Fruit fly (Drosophila melanogaster) whole organism, embryonic: Measurements from ENCODE around the gene CG15865.

Experiments
- Aef1 ChIP-seq: fragments of 200-800 bp; sonication (Bioruptor generic); IDR thresholded peaks from 3 replicates; pipeline ENCODE4 v1.3.6; 2022; ENCODE audit warnings: missing biosample characterization, missing genetic modification characterization
- CG11560 ChIP-seq: fragments of 200-800 bp; sonication (Bioruptor generic); IDR thresholded peaks from 3 replicates; pipeline ENCODE4 v1.3.6; 2022; ENCODE audit warnings: missing biosample characterization, missing genetic modification characterization
- CG12104 ChIP-seq: fragments of 200-800 bp; sonication (Bioruptor generic); optimal IDR thresholded peaks from 3 replicates; lab custom pipeline; 2016; ENCODE audit warnings: missing biosample characterization, missing genetic modification characterization
- CG12659 ChIP-seq: fragments of 200-800 bp; sonication (Bioruptor generic); optimal IDR thresholded peaks from 3 replicates; lab custom pipeline; 2017; ENCODE audit warnings: mild to moderate bottlenecking, missing biosample characterization, missing genetic modification reagents, missing genetic modification characterization
- CG14441 ChIP-seq: fragments of 200-800 bp; sonication (Bioruptor generic); IDR thresholded peaks from 2 replicates; pipeline ENCODE4 v1.3.6; 2022; ENCODE audit warnings: missing biosample characterization, missing genetic modification characterization
- CG14860 ChIP-seq: fragments of 200-800 bp; sonication (Bioruptor generic); IDR thresholded peaks from 3 replicates; pipeline ENCODE4 v1.3.6; 2022; ENCODE audit warnings: missing biosample characterization, missing genetic modification characterization; ENCODE audit not compliant: partially characterized antibody
- CG1603 ChIP-seq: fragments of 200-800 bp; sonication (Bioruptor generic); optimal IDR thresholded peaks from 2 replicates; lab custom pipeline; 2019; ENCODE audit warnings: missing biosample characterization, mild to moderate bottlenecking, missing genetic modification characterization, moderate library complexity
- CG16815 ChIP-seq: fragments of 200-800 bp; sonication (Bioruptor generic); optimal IDR thresholded peaks from 3 replicates; lab custom pipeline; 2017; ENCODE audit warnings: missing biosample characterization, mild to moderate bottlenecking, missing genetic modification characterization
- CG17912 ChIP-seq: fragments of 200-800 bp; sonication (Bioruptor generic); optimal IDR thresholded peaks from 2 replicates; lab custom pipeline; 2018; ENCODE audit warnings: missing biosample characterization, mild to moderate bottlenecking, missing genetic modification characterization
- CG2129 ChIP-seq: fragments of 200-800 bp; sonication (Bioruptor generic); IDR thresholded peaks from 2 replicates; pipeline ENCODE4 v1.3.6; 2022; ENCODE audit warnings: missing biosample characterization, missing genetic modification characterization; ENCODE audit not compliant: partially characterized antibody
- CG30020 ChIP-seq: fragments of 200-800 bp; optimal IDR thresholded peaks from 2 replicates; lab custom pipeline; 2019; ENCODE audit warnings: missing biosample characterization, mild to moderate bottlenecking, missing genetic modification characterization, moderate library complexity
- CG32767 ChIP-seq: fragments of 200-800 bp; sonication (Bioruptor generic); IDR thresholded peaks from 2 replicates; pipeline ENCODE4 v1.3.6; 2022; ENCODE audit warnings: missing biosample characterization, missing genetic modification characterization
- CG32772 ChIP-seq: fragments of 200-800 bp; sonication (Bioruptor generic); IDR thresholded peaks from 2 replicates; pipeline ENCODE4 v1.3.6; 2022; ENCODE audit warnings: missing biosample characterization, missing genetic modification characterization
- CG4424 ChIP-seq: fragments of 200-800 bp; sonication (Bioruptor generic); optimal IDR thresholded peaks from 3 replicates; lab custom pipeline; 2016; ENCODE audit warnings: missing biosample characterization, missing genetic modification characterization
- CG4617 ChIP-seq: fragments of 200-800 bp; sonication (Bioruptor generic); optimal IDR thresholded peaks from 3 replicates; lab custom pipeline; 2016; ENCODE audit warnings: missing biosample characterization, missing genetic modification characterization, borderline replicate concordance
- CG6765 ChIP-seq: fragments of 200-800 bp; sonication (Bioruptor generic); optimal IDR thresholded peaks from 3 replicates; lab custom pipeline; 2017; ENCODE audit warnings: missing biosample characterization, mild to moderate bottlenecking, missing genetic modification characterization
- CG6791 ChIP-seq: fragments of 200-800 bp; sonication (Bioruptor generic); IDR thresholded peaks from 3 replicates; pipeline ENCODE4 v1.3.6; 2022; ENCODE audit warnings: missing biosample characterization, missing genetic modification characterization; ENCODE audit not compliant: partially characterized antibody
- CG9609 ChIP-seq: fragments of 200-800 bp; sonication (Bioruptor generic); optimal IDR thresholded peaks from 3 replicates; lab custom pipeline; 2016; ENCODE audit warnings: missing biosample characterization, missing genetic modification characterization
- CG9797 ChIP-seq: fragments of 200-800 bp; sonication (Bioruptor generic); optimal IDR thresholded peaks from 3 replicates; lab custom pipeline; 2018; ENCODE audit warnings: missing biosample characterization, mild to moderate bottlenecking, missing genetic modification characterization
- Dll ChIP-seq: fragments of 200-800 bp; sonication (Bioruptor generic); IDR thresholded peaks from 4 replicates; pipeline ENCODE4 v1.3.6; 2022; ENCODE audit warnings: missing biosample characterization, missing genetic modification characterization; ENCODE audit not compliant: partially characterized antibody
- Dref ChIP-seq: fragments of 200-800 bp; sonication (Bioruptor generic); IDR thresholded peaks from 2 replicates; pipeline ENCODE4 v1.3.6; 2022; ENCODE audit warnings: missing biosample characterization, missing genetic modification characterization
- Fer1 ChIP-seq: fragments of 200-800 bp; sonication (Bioruptor generic); optimal IDR thresholded peaks from 2 replicates; lab custom pipeline; 2017; ENCODE audit warnings: missing biosample characterization, mild to moderate bottlenecking, missing genetic modification characterization
- HLH4C ChIP-seq: fragments of 200-800 bp; sonication (Bioruptor generic); IDR thresholded peaks from 3 replicates; pipeline ENCODE4 v1.3.6; 2022; ENCODE audit warnings: missing biosample characterization, missing genetic modification characterization; ENCODE audit not compliant: partially characterized antibody
- HmgZ ChIP-seq: fragments of 200-800 bp; sonication (Bioruptor generic); optimal IDR thresholded peaks from 2 replicates; lab custom pipeline; 2018; ENCODE audit warnings: missing biosample characterization, mild to moderate bottlenecking, missing genetic modification characterization
- Hr39 ChIP-seq: fragments of >200 bp; optimal IDR thresholded peaks from 2 replicates; lab custom pipeline; 2017
- MBD-R2 ChIP-seq: fragments of 200-800 bp; sonication (Bioruptor generic); IDR thresholded peaks from 2 replicates; pipeline ENCODE4 v1.3.6; 2022; ENCODE audit warnings: missing biosample characterization, missing genetic modification characterization
- MESR4 ChIP-seq: fragments of 200-800 bp; sonication (Bioruptor generic); optimal IDR thresholded peaks from 2 replicates; lab custom pipeline; 2018; ENCODE audit warnings: missing biosample characterization, mild to moderate bottlenecking, missing genetic modification characterization, moderate library complexity
- Med ChIP-seq: fragments of 200-800 bp; sonication (Bioruptor generic); peaks from one replicate; lab custom pipeline; 2016; ENCODE audit warnings: missing biosample characterization, missing genetic modification characterization, mild to moderate bottlenecking, inconsistent platforms, moderate library complexity
- NC2β ChIP-seq: fragments of 200-800 bp; sonication (Bioruptor generic); optimal IDR thresholded peaks from 2 replicates; lab custom pipeline; 2016; ENCODE audit warnings: missing biosample characterization, missing genetic modification characterization
- NFAT ChIP-seq: fragments of 200-800 bp; sonication (Bioruptor generic); IDR thresholded peaks from 2 replicates; pipeline ENCODE4 v1.3.6; 2022; ENCODE audit warnings: missing biosample characterization, missing genetic modification characterization
- Rfx ChIP-seq: fragments of 200-800 bp; sonication (Bioruptor generic); IDR thresholded peaks from 2 replicates; pipeline ENCODE4 v1.3.6; 2022; ENCODE audit warnings: missing biosample characterization, missing genetic modification characterization
- Side ChIP-seq: fragments of 200-800 bp; sonication (Bioruptor generic); optimal IDR thresholded peaks from 2 replicates; lab custom pipeline; 2016; ENCODE audit warnings: missing biosample characterization, missing genetic modification characterization
- Sin3A ChIP-seq: fragments of >200 bp; optimal IDR thresholded peaks from 2 replicates; lab custom pipeline; 2018
- Taf1 ChIP-seq: fragments of 200-800 bp; sonication (Bioruptor generic); IDR thresholded peaks from 2 replicates; pipeline ENCODE4 v1.3.6; 2022; ENCODE audit warnings: missing biosample characterization, missing genetic modification characterization
- YL-1 ChIP-seq: fragments of 200-800 bp; sonication (Bioruptor generic); optimal IDR thresholded peaks from 3 replicates; lab custom pipeline; 2017; ENCODE audit warnings: missing biosample characterization, mild to moderate bottlenecking, missing genetic modification characterization
- cg ChIP-seq: fragments of 200-800 bp; sonication (Bioruptor generic); optimal IDR thresholded peaks from 3 replicates; lab custom pipeline; 2019; ENCODE audit warnings: missing biosample characterization, mild to moderate bottlenecking, missing genetic modification characterization, moderate library complexity
- chinmo ChIP-seq: fragments of 200-800 bp; sonication (Bioruptor generic); IDR thresholded peaks from 4 replicates; pipeline ENCODE4 v1.3.6; 2022; ENCODE audit warnings: missing biosample characterization, missing genetic modification characterization; ENCODE audit not compliant: partially characterized antibody
- en ChIP-seq: fragments of 200-800 bp; sonication (Bioruptor generic); optimal IDR thresholded peaks from 2 replicates; lab custom pipeline; 2016; ENCODE audit warnings: missing biosample characterization, missing genetic modification characterization
- fd96Cb ChIP-seq: fragments of 200-800 bp; sonication (Bioruptor generic); optimal IDR thresholded peaks from 2 replicates; lab custom pipeline; 2018; ENCODE audit warnings: missing biosample characterization, mild to moderate bottlenecking, missing genetic modification characterization, moderate library complexity
- gfzf ChIP-seq: fragments of 200-800 bp; sonication (Bioruptor generic); optimal IDR thresholded peaks from 2 replicates; lab custom pipeline; 2016; ENCODE audit warnings: missing biosample characterization, mild to moderate bottlenecking, missing genetic modification characterization, moderate library complexity
- hb ChIP-seq: fragments of 200-800 bp; sonication (Bioruptor generic); IDR thresholded peaks from 3 replicates; pipeline ENCODE4 v1.3.6; 2022; ENCODE audit warnings: missing biosample characterization, missing genetic modification characterization; ENCODE audit not compliant: partially characterized antibody
- kah ChIP-seq: fragments of 200-800 bp; sonication (Bioruptor generic); optimal IDR thresholded peaks from 2 replicates; lab custom pipeline; 2018; ENCODE audit warnings: missing biosample characterization, mild to moderate bottlenecking, missing genetic modification characterization
- mam ChIP-seq: fragments of 200-800 bp; sonication (Bioruptor generic); optimal IDR thresholded peaks from 3 replicates; lab custom pipeline; 2016; ENCODE audit warnings: missing biosample characterization, missing genetic modification characterization
- mld ChIP-seq: fragments of 200-800 bp; sonication (Bioruptor generic); IDR thresholded peaks from 3 replicates; pipeline ENCODE4 v1.3.6; 2022; ENCODE audit warnings: missing biosample characterization, missing genetic modification characterization; ENCODE audit not compliant: partially characterized antibody
- nom ChIP-seq: fragments of 200-800 bp; sonication (Bioruptor generic); optimal IDR thresholded peaks from 2 replicates; lab custom pipeline; 2017; ENCODE audit warnings: missing biosample characterization, missing genetic modification characterization, mild to moderate bottlenecking, moderate library complexity, missing genetic modification reagents
- pros ChIP-seq: fragments of 200-800 bp; sonication (Bioruptor generic); optimal IDR thresholded peaks from 3 replicates; lab custom pipeline; 2019; ENCODE audit warnings: missing biosample characterization, mild to moderate bottlenecking, missing genetic modification characterization, moderate library complexity
- pzg ChIP-seq: fragments of 200-800 bp; sonication (Bioruptor generic); optimal IDR thresholded peaks from 3 replicates; lab custom pipeline; 2018; ENCODE audit warnings: missing biosample characterization, mild to moderate bottlenecking, missing genetic modification characterization, moderate library complexity
- stc ChIP-seq: fragments of 200-800 bp; sonication (Bioruptor generic); IDR thresholded peaks from 2 replicates; pipeline ENCODE4 v1.3.6; 2022; ENCODE audit warnings: missing biosample characterization, missing genetic modification characterization
- vnd ChIP-seq: fragments of 200-800 bp; sonication (Bioruptor generic); IDR thresholded peaks from 3 replicates; pipeline ENCODE4 v1.3.6; 2022; ENCODE audit warnings: missing biosample characterization, missing genetic modification characterization; ENCODE audit not compliant: partially characterized antibody

The CG15865 gene

DNA sequence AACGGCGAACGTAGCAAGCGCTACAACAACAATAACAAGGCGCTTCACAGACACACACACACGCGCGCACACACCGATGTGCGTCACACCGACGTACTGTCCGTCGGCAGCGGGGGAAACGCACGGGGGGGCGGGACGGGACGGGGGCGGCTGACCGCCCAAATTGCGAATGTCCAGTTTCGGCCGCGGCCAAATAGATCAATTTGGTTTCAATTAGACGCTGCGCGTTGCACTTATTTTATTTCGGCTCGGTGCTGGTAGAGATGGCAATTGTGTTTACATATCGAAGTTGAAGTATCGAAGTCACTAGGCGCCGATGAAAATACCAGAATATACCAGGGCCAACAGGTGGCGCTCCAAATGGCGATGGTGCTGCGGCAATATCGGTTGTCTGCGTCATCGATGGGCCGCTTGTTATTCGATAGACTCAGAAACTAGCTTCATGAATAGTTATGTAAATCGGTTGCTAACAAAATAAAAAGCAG, 27.1 kb downstream of the CG15865 start, which contains the start of gene Rok (continued):
- TF ChIP-seq CG14441 (GFP tag; lab: Robert Waterston, UW) (peak; percentile 7; the same call in 1 of the 2 replicates), mam (GFP tag; lab: Kevin White, UChicago) (peak; percentile 18), Hr39 (lab: Kevin White, UChicago) (peak; percentile 21), vnd (GFP tag; lab: Robert Waterston, UW) (peak; percentile 75), NC2β (GFP tag; lab: Kevin White, UChicago) (no peak), NFAT (GFP tag; lab: Robert Waterston, UW) (0 out of 2 replicates have a peak, but pooled peaks have one; percentile 32), CG6791 (GFP tag; lab: Robert Waterston, UW) (peak; percentile 87), CG12104 (GFP tag; lab: Kevin White, UChicago) (no peak), pros (GFP tag; lab: Kevin White, UChicago) (no peak), CG1603 (tag; lab: Kevin White, UChicago) (peak; percentile 61), CG17912 (GFP tag; lab: Kevin White, UChicago) (no peak), stc (GFP tag; lab: Robert Waterston, UW) (peak; percentile 17; the same call in 1 of the 2 replicates), fd96Cb (tag; lab: Kevin White, UChicago) (no peak), CG14860 (GFP tag; lab: Robert Waterston, UW) (peak; percentile 79), Taf1 (GFP tag; lab: Robert Waterston, UW) (no peak), nom (GFP tag; lab: Kevin White, UChicago) (peak; percentile 11), CG30020 (tag; lab: Kevin White, UChicago) (peak; percentile 46), chinmo (peak; percentile 76; the same call in 3 of the 4 replicates), CG4617 (GFP tag; lab: Kevin White, UChicago) (peak; percentile 38), Sin3A (lab: Kevin White, UChicago) (peak; percentile 69), YL-1 (peak; percentile 6), Rfx (GFP tag; lab: Robert Waterston, UW) (peak; percentile 26; the same call in 1 of the 2 replicates), Fer1 (GFP tag; lab: Kevin White, UChicago) (peak; percentile 7), Med (GFP tag; lab: Kevin White, UChicago) (peak; percentile 74), HmgZ (tag; lab: Kevin White, UChicago) (peak; percentile 3), Side (GFP tag; lab: Kevin White, UChicago) (no peak), Dref (GFP tag; lab: Robert Waterston, UW) (peak; percentile 85), CG11560 (peak; percentile 96; the same call in 2 of the 3 replicates), Aef1 (peak; percentile 18; the same call in 1 of the 3 replicates), CG9609 (GFP tag; lab: Kevin White, UChicago) (no peak), CG12659 (GFP tag; lab: Kevin White, UChicago) (peak; percentile 48), gfzf (peak; percentile 40), CG9797 (GFP tag; lab: Kevin White, UChicago) (peak; percentile 69), pzg (peak; percentile 80), CG32767 (GFP tag; lab: Robert Waterston, UW) (peak; percentile 24; the same call in 1 of the 2 replicates), CG32772 (GFP tag; lab: Robert Waterston, UW) (no peak), HLH4C (GFP tag; lab: Robert Waterston, UW) (peak; percentile 79; the same call in 2 of the 3 replicates), cg (GFP tag; lab: Kevin White, UChicago) (peak; percentile 99), en (GFP tag; lab: Kevin White, UChicago) (no peak), CG16815 (GFP tag; lab: Kevin White, UChicago) (no peak), CG6765 (GFP tag; lab: Kevin White, UChicago) (no peak), MBD-R2 (GFP tag; lab: Robert Waterston, UW) (peak; percentile 62; the same call in 1 of the 2 replicates), CG4424 (no peak), hb (GFP tag; lab: Robert Waterston, UW) (peak; percentile 87), kah (peak; percentile 3), CG2129 (GFP tag; lab: Robert Waterston, UW) (peak; percentile 59), Dll (peak; percentile 77), MESR4 (GFP tag; lab: Kevin White, UChicago) (peak; percentile 95), mld (GFP tag; lab: Robert Waterston, UW) (0 out of 3 replicates have a peak, but pooled peaks have one; percentile 25)
